Worm (Caenorhabditis elegans) whole organism, early embryonic: Measurements from ENCODE around the gene vit-2.

Source experiments
- B0310.2 ChIP-seq: sonication (generic microtip); optimal IDR thresholded peaks from 2 replicates; lab custom pipeline; 2016; ENCODE audit warnings: mild to moderate bottlenecking, missing genetic modification characterization, missing compliant biosample characterization
- F13C5.2 ChIP-seq: sonication (generic microtip); optimal IDR thresholded peaks from 2 replicates; lab custom pipeline; 2017; ENCODE audit warnings: mild to moderate bottlenecking, missing genetic modification characterization, inconsistent platforms, missing compliant biosample characterization
- aly-1 ChIP-seq: sonication (generic microtip); optimal IDR thresholded peaks from 2 replicates; lab custom pipeline; 2016; ENCODE audit warnings: missing genetic modification characterization, missing compliant biosample characterization
- ama-1 ChIP-seq: fragments of 150-350 bp; optimal IDR thresholded peaks from 2 replicates; lab custom pipeline; 2014
- ceh-13 ChIP-seq: fragments of 200-800 bp; sonication (Bioruptor generic); optimal IDR thresholded peaks from 2 replicates; lab custom pipeline; 2018; ENCODE audit warnings: mild to moderate bottlenecking, missing genetic modification characterization, missing compliant biosample characterization
- ceh-36 ChIP-seq: sonication (generic microtip); optimal IDR thresholded peaks from 2 replicates; lab custom pipeline; 2016; ENCODE audit warnings: missing genetic modification characterization, inconsistent platforms, missing compliant biosample characterization
- ets-7 ChIP-seq: sonication (generic microtip); optimal IDR thresholded peaks from 2 replicates; lab custom pipeline; 2016; ENCODE audit warnings: missing genotype, missing genetic modification characterization, missing compliant biosample characterization
- flt-1 ChIP-seq: fragments of 200-800 bp; sonication (Bioruptor generic); IDR thresholded peaks from 2 replicates; pipeline ENCODE4 v1.3.6; 2022; ENCODE audit warnings: missing genetic modification characterization, missing compliant biosample characterization
- hmbx-1 ChIP-seq: sonication (generic microtip); optimal IDR thresholded peaks from 2 replicates; lab custom pipeline; 2016; ENCODE audit warnings: mild to moderate bottlenecking, missing genetic modification characterization, missing compliant biosample characterization
- hmg-4 ChIP-seq: fragments of 200-800 bp; sonication (Bioruptor generic); optimal IDR thresholded peaks from 2 replicates; lab custom pipeline; 2018; ENCODE audit warnings: mild to moderate bottlenecking, missing genetic modification characterization, missing compliant biosample characterization
- hnd-1 ChIP-seq: sonication (generic microtip); optimal IDR thresholded peaks from 2 replicates; lab custom pipeline; 2016; ENCODE audit warnings: missing genetic modification characterization, missing compliant biosample characterization
- pes-1 ChIP-seq: fragments of 200-800 bp; sonication (Bioruptor generic); IDR thresholded peaks from 2 replicates; pipeline ENCODE4 v1.3.6; 2022; ENCODE audit warnings: missing genetic modification reagents, missing genetic modification characterization, missing compliant biosample characterization
- scrt-1 ChIP-seq: fragments of 200-800 bp; sonication (Bioruptor generic); IDR thresholded peaks from 2 replicates; pipeline ENCODE4 v1.3.6; 2022; ENCODE audit warnings: missing genetic modification characterization, missing compliant biosample characterization
- sea-1 ChIP-seq: fragments of 200-800 bp; sonication (Bioruptor generic); conservative IDR thresholded peaks from 2 replicates; pipeline ENCODE4 v1.3.6; 2022; ENCODE audit warnings: missing genetic modification characterization, missing compliant biosample characterization
- tbx-11 ChIP-seq: fragments of 200-800 bp; sonication (Bioruptor generic); IDR thresholded peaks from 2 replicates; pipeline ENCODE4 v1.3.6; 2022; ENCODE audit warnings: missing genetic modification characterization, missing compliant biosample characterization
- tbx-37 ChIP-seq: fragments of 200-800 bp; sonication (Bioruptor generic); conservative IDR thresholded peaks from 2 replicates; pipeline ENCODE4 v1.3.6; 2022; ENCODE audit warnings: missing genetic modification reagents, missing genetic modification characterization, missing compliant biosample characterization
- tra-4 ChIP-seq: sonication (generic microtip); optimal IDR thresholded peaks from 2 replicates; lab custom pipeline; 2017; ENCODE audit warnings: missing genetic modification characterization, missing compliant biosample characterization

The vit-2 gene

DNA sequence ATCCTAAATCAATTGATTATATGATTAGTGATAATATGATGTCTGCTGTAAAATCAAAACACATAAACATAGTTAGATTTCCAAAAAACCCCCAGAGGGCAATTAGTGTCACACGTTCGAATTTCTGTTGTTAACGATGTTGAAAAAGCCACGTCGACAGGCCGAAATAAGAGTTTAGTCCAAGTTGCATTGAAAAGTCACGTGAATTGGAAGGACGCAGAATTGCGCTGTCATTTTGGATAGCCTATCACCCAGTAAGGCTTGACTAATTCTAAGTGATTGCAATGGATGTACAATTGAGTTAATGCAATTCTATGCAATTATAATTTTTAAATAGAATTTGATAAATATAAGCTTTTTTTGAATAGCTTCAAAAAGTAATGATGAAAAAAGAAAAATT is 34.7 kb downstream of the vit-2 start:
- TF ChIP-seq ets-7 (tag; lab: Kevin White, UChicago) = no peak
- TF ChIP-seq flt-1 (GFP tag; lab: Robert Waterston, UW) = no peak

DNA sequence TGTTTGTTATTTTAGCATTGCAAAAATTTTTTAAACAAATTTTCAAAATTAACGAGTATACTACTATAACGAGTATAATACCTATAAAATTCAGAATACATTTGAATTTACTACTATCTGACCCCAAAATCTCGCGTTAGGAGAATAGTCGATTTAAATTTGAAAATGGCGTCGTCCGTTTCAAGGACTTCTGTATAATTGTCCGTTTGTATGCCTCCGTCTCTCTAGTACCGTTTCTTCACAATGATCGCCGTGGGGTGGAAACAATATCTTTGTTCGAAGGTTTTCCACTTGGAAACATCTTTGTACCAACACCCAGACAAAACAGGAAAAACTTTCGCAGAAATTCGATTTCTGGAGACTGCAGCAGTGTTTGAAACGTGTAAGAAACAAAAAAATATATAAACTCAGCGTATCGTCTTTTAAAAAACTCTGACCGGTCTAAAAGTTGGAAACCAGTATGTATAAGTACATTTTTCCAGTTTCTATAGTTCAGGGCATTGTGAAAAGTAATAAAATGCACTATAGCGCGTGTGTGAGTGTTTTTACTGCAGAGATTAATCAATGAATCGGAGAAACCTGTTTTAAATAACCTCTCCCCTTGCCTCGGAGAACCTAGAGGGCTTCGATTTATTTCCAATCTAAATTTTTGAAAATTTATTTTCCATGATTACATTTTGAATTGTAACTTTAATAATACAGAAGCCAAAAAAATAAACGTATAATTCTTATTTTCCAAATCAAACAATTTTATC is 37.1 kb downstream of the vit-2 start:
- TF ChIP-seq pes-1 (GFP tag; lab: Robert Waterston, UW) (no peak), hmg-4 (GFP tag; lab: Kevin White, UChicago) (no peak), flt-1 (GFP tag; lab: Robert Waterston, UW) (no peak), sea-1 (GFP tag; lab: Robert Waterston, UW) (no peak), ceh-36 (tag; lab: Kevin White, UChicago) (no peak), scrt-1 (GFP tag; lab: Robert Waterston, UW) (no peak), hnd-1 (tag; lab: Kevin White, UChicago) (no peak), ets-7 (tag; lab: Kevin White, UChicago) (no peak), ama-1 (lab: Kevin White, UChicago) (no peak), ceh-13 (GFP tag; lab: Kevin White, UChicago) (no peak), tbx-11 (no peak), tbx-37 (GFP tag; lab: Robert Waterston, UW) (no peak), aly-1 (tag; lab: Kevin White, UChicago) (no peak), tra-4 (no peak)

DNA sequence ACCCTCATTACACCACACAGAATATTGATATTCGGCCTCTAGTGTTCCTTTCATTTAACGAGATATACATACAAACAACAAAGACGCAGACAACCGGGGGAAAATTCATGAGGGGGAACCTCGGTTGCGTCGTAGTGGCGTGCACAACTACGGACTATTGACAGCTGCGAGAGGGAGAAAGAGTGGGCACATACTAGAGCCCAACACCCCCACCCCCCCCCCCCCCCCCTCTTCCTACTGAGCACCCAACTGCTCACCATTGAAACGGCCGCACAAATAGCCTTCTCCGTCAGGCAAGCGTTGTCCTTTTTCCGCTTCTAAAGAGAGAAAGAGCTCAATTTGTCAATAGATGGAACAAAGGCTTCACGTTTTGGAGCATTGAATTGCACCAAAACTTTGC is 39.3 kb downstream of the vit-2 start:
- TF ChIP-seq hnd-1 (tag; lab: Kevin White, UChicago) = no peak
- peak; percentile 69 for TF ChIP-seq F13C5.2 (tag; lab: Kevin White, UChicago)
- TF ChIP-seq B0310.2 (tag; lab: Kevin White, UChicago) = no peak
- TF ChIP-seq pes-1 (GFP tag; lab: Robert Waterston, UW) = 0 out of 2 replicates have a peak, but pooled peaks have one; percentile 33

DNA sequence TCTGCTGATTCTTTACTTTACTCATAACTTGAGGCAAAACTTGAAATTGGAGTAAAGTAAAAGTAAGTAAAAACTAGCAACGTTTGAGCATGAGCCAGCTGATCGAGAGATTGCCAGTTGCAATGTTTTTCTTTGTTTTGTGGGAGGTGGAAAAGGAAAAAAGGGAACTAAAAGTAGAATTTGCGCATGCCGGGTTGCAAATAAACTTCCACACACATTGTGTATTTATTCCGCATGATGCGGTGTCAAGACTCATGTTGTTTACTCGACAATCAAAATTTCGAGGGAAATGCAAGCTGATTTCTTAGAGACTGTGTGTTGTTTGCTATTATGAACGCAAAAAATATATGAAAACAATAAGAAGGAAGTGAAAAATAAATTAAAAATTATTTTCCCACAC is 41.6 kb downstream of the vit-2 start:
- TF ChIP-seq hmbx-1 (tag; lab: Kevin White, UChicago) = no peak
- TF ChIP-seq scrt-1 (GFP tag; lab: Robert Waterston, UW) = no peak

DNA sequence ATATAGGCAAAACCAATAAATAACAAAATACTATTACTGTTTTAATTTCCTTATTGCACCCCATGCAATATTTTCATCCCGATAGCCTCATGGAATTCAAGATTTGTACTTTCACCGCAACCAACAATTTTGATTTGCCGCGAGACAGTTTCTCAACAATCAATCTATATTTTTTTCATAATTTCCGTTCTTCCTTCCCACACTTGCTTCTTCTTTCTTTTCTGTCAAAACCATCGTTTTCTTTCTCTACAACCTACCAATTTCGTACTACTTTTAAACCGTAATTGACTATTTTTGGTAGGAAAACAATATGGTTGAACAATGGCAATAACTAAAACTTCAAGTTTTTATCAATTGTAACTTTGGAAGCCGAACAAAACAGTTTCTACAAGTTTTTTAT is 47.1 kb downstream of the vit-2 start, which contains the start of gene C31H2.14:
Gene C31H2.14 (plus strand): TSS at position 301 of the 400 bp plus-strand sequence.
- TF ChIP-seq hnd-1 (tag; lab: Kevin White, UChicago) (no peak), sea-1 (GFP tag; lab: Robert Waterston, UW) (no peak), aly-1 (tag; lab: Kevin White, UChicago) (no peak), tra-4 (no peak), scrt-1 (GFP tag; lab: Robert Waterston, UW) (no peak), ceh-13 (GFP tag; lab: Kevin White, UChicago) (no peak), pes-1 (GFP tag; lab: Robert Waterston, UW) (no peak), ceh-36 (tag; lab: Kevin White, UChicago) (no peak), flt-1 (GFP tag; lab: Robert Waterston, UW) (no peak), tbx-37 (GFP tag; lab: Robert Waterston, UW) (no peak), ets-7 (tag; lab: Kevin White, UChicago) (no peak), tbx-11 (no peak), hmg-4 (GFP tag; lab: Kevin White, UChicago) (no peak), B0310.2 (tag; lab: Kevin White, UChicago) (no peak)

DNA sequence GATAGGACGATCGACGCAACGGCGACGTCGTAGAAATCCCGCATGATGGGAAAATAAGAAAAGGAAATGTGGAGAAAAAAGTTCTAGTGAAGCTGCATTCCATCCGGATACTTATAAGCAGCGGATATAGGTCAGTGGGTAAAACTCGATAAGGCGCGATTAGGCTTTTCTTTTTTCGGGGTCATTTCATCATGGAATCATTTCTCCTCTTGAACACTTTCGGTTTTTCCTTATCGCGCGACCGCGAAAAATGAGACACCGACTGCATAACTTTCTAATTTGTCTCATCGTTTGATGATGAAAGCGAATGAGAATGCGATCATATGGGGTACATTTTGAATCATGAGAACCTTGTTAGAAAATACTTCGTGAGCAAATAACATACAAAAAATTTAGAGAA is 49.5 kb downstream of the vit-2 start, which contains the start of gene dpy-8:
Gene dpy-8 (minus strand): TSS at position 88 of the 400 bp plus-strand sequence.
- no peak for TF ChIP-seq pes-1 (GFP tag; lab: Robert Waterston, UW)
- TF ChIP-seq B0310.2 (tag; lab: Kevin White, UChicago) = no peak
- TF ChIP-seq tra-4 = no peak
- no peak for TF ChIP-seq tbx-37 (GFP tag; lab: Robert Waterston, UW)
- no peak for TF ChIP-seq hnd-1 (tag; lab: Kevin White, UChicago)
- no peak for TF ChIP-seq ceh-36 (tag; lab: Kevin White, UChicago)
- TF ChIP-seq ceh-13 (GFP tag; lab: Kevin White, UChicago) = no peak
- no peak for TF ChIP-seq F13C5.2 (tag; lab: Kevin White, UChicago)

DNA sequence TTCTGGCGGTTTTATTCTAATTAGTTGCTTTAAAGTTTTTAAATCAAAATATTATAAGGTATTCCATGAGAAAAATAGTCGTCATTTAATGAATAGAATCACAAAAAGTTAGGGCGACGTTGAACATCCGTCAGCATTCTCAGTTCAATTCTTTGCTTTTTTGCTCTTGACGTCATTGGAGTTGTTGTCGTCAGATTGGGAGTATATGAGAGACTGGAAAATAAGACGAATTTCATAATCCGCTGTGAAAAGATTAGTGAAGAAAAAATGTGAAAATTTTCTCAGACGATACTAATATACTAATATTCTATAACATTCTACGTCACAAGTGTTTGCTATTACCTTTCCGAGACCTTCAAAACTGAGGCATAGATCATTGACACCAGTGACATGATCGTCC is 50.6 kb downstream of the vit-2 start:
- TF ChIP-seq B0310.2 (tag; lab: Kevin White, UChicago) (no peak), scrt-1 (GFP tag; lab: Robert Waterston, UW) (no peak), F13C5.2 (tag; lab: Kevin White, UChicago) (no peak), tbx-37 (GFP tag; lab: Robert Waterston, UW) (no peak), ama-1 (lab: Kevin White, UChicago) (no peak), tbx-11 (no peak), aly-1 (tag; lab: Kevin White, UChicago) (no peak), tra-4 (no peak), pes-1 (GFP tag; lab: Robert Waterston, UW) (no peak), flt-1 (GFP tag; lab: Robert Waterston, UW) (no peak), sea-1 (GFP tag; lab: Robert Waterston, UW) (no peak), hnd-1 (tag; lab: Kevin White, UChicago) (no peak), hmg-4 (GFP tag; lab: Kevin White, UChicago) (no peak), ets-7 (tag; lab: Kevin White, UChicago) (no peak), hmbx-1 (tag; lab: Kevin White, UChicago) (no peak), ceh-13 (GFP tag; lab: Kevin White, UChicago) (no peak), ceh-36 (tag; lab: Kevin White, UChicago) (no peak)
